Fruit fly (Drosophila melanogaster): ENCODE measurements around the gene CG18273.

CG18273 gene

dm6 chrX:487517-487957 is at the start of gene CG18273, which contains the start of gene CG3156 (continued):
- TF ChIP-seq CG12942 (GFP tag; optimal IDR thresholded peaks at IDR 0.05) (no peak), jumu (GFP tag; optimal IDR thresholded peaks at IDR 0.05) (peak; percentile 1), Scr (GFP tag; IDR thresholded peaks at IDR 0.05; ENCODE audit: partially characterized antibody) (peak; percentile 57), gcm (GFP tag; optimal IDR thresholded peaks at IDR 0.05) (no peak), Dll (GFP tag; IDR thresholded peaks at IDR 0.05; ENCODE audit: partially characterized antibody) (peak; percentile 65), Doc3 (GFP tag; IDR thresholded peaks at IDR 0.05; ENCODE audit: partially characterized antibody) (no peak), CG16779 (GFP tag; IDR thresholded peaks at IDR 0.05) (no peak), Dfd (GFP tag; optimal IDR thresholded peaks at IDR 0.05) (no peak), CG10462 (GFP tag; optimal IDR thresholded peaks at IDR 0.05) (no peak), Xbp1 (GFP tag; optimal IDR thresholded peaks at IDR 0.05) (no peak), crp (GFP tag; optimal IDR thresholded peaks at IDR 0.05) (peak; percentile 40 to 91), Hmx (GFP tag; optimal IDR thresholded peaks at IDR 0.05) (no peak), Hr51 (GFP tag; optimal IDR thresholded peaks at IDR 0.05) (peak in 1 of 2 experiments; percentile 4), Abd-B (GFP tag; optimal IDR thresholded peaks at IDR 0.05) (peak; percentile 35), CG14710 (tag; optimal IDR thresholded peaks at IDR 0.05) (peak; percentile 68), CrebB (tag; optimal IDR thresholded peaks at IDR 0.05) (no peak), Tbp (GFP tag; optimal IDR thresholded peaks at IDR 0.05) (peak; percentile 55), odd (GFP tag; optimal IDR thresholded peaks at IDR 0.05) (no peak), tup (GFP tag; optimal IDR thresholded peaks at IDR 0.05) (no peak), CG13624 (GFP tag; optimal IDR thresholded peaks at IDR 0.05) (peak; percentile 43), CG2202 (tag; optimal IDR thresholded peaks at IDR 0.05) (no peak), dpn (GFP tag; optimal IDR thresholded peaks at IDR 0.05) (peak in 1 of 2 experiments; percentile 5), sd (tag; optimal IDR thresholded peaks at IDR 0.05) (no peak), CG12391 (tag; optimal IDR thresholded peaks at IDR 0.05) (peak; percentile 35), stwl (tag; optimal IDR thresholded peaks at IDR 0.05) (peak; percentile 44), Bteb2 (GFP tag; optimal IDR thresholded peaks at IDR 0.05) (peak; percentile 11), ssp (GFP tag; IDR thresholded peaks at IDR 0.05) (peak; percentile 61), CG2875 (GFP tag; optimal IDR thresholded peaks at IDR 0.05) (no peak), Stat92E (GFP tag; optimal IDR thresholded peaks at IDR 0.05) (peak in 1 of 3 experiments; percentile 11), CG17802 (tag; optimal IDR thresholded peaks at IDR 0.05) (peak; percentile 70), bcd (GFP tag; optimal IDR thresholded peaks at IDR 0.05) (no peak), Opbp (GFP tag; IDR thresholded peaks at IDR 0.05; ENCODE audit: partially characterized antibody) (peak; percentile 60; the same call in 1 of the 3 replicates), CG10209 (GFP tag; optimal IDR thresholded peaks at IDR 0.05) (no peak), phol (tag; optimal IDR thresholded peaks at IDR 0.05) (peak; percentile 59), gem (tag; optimal IDR thresholded peaks at IDR 0.05) (no peak), CG17385 (GFP tag; optimal IDR thresholded peaks at IDR 0.05) (peak; percentile 94), mam (GFP tag; optimal IDR thresholded peaks at IDR 0.05) (peak; percentile 34), pros (GFP tag; optimal IDR thresholded peaks at IDR 0.05) (no peak), insv (GFP tag; optimal IDR thresholded peaks at IDR 0.05) (peak in 1 of 2 experiments; percentile 92), Ets97D (GFP tag; optimal IDR thresholded peaks at IDR 0.05) (peak; percentile 43), CoRest (tag; optimal IDR thresholded peaks at IDR 0.05) (peak; percentile 55), shn (GFP tag; optimal IDR thresholded peaks at IDR 0.05) (peak; percentile 19), CG13424 (tag; optimal IDR thresholded peaks at IDR 0.05) (peak; percentile 24), hb (GFP tag; IDR thresholded peaks at IDR 0.05; ENCODE audit: partially characterized antibody) (0 out of 3 replicates have a peak, but pooled peaks have one; percentile 43), unc-4 (GFP tag; IDR thresholded peaks at IDR 0.05; ENCODE audit: partially characterized antibody) (peak; percentile 57; the same call in 1 of the 2 replicates), CG1603 (tag; optimal IDR thresholded peaks at IDR 0.05) (no peak), mirr (GFP tag; optimal IDR thresholded peaks at IDR 0.05) (peak; percentile 1), CG10267 (tag; optimal IDR thresholded peaks at IDR 0.05) (peak; percentile 60)

Data from whole organism, embryonic.